Fruit fly (Drosophila melanogaster) whole organism, embryonic: ENCODE data around the gene Or65c.

Experiments used
- Abd-B ChIP-seq: fragments of 200-800 bp; sonication (Bioruptor generic); optimal IDR thresholded peaks from 2 replicates; lab custom pipeline; 2018; ENCODE audit warnings: missing biosample characterization, mild to moderate bottlenecking, missing genetic modification characterization, moderate library complexity
- Adf1 ChIP-seq: fragments of 200-800 bp; sonication (Bioruptor generic); IDR thresholded peaks from 2 replicates; pipeline ENCODE4 v1.3.6; 2022; ENCODE audit warnings: missing biosample characterization, missing genetic modification characterization
- CG10543 ChIP-seq: fragments of 200-800 bp; sonication (Bioruptor generic); optimal IDR thresholded peaks from 3 replicates; lab custom pipeline; 2017; ENCODE audit warnings: missing biosample characterization, mild to moderate bottlenecking, missing genetic modification characterization, moderate library complexity
- CG12071 ChIP-seq: fragments of 200-800 bp; sonication (Bioruptor generic); optimal IDR thresholded peaks from 3 replicates; lab custom pipeline; 2018; ENCODE audit warnings: missing biosample characterization, mild to moderate bottlenecking, missing genetic modification characterization
- CG12104 ChIP-seq: fragments of 200-800 bp; sonication (Bioruptor generic); optimal IDR thresholded peaks from 3 replicates; lab custom pipeline; 2016; ENCODE audit warnings: missing biosample characterization, missing genetic modification characterization
- CG1233 ChIP-seq: fragments of 200-800 bp; sonication (Bioruptor generic); optimal IDR thresholded peaks from 4 replicates; lab custom pipeline; 2018; ENCODE audit warnings: missing biosample characterization, mild to moderate bottlenecking, missing genetic modification characterization
- CG1529 ChIP-seq: fragments of 200-800 bp; sonication (Bioruptor generic); optimal IDR thresholded peaks from 3 replicates; lab custom pipeline; 2018; ENCODE audit warnings: missing biosample characterization, missing genetic modification characterization
- CG1647 ChIP-seq: fragments of 200-800 bp; sonication (Bioruptor generic); optimal IDR thresholded peaks from 3 replicates; lab custom pipeline; 2016; ENCODE audit warnings: missing biosample characterization, missing genetic modification characterization
- CG1792 ChIP-seq: fragments of 200-800 bp; sonication (Bioruptor generic); optimal IDR thresholded peaks from 2 replicates; lab custom pipeline; 2016; ENCODE audit warnings: missing biosample characterization, missing genetic modification characterization
- CG18599 ChIP-seq: fragments of 200-800 bp; sonication (Bioruptor generic); optimal IDR thresholded peaks from 3 replicates; lab custom pipeline; 2017; ENCODE audit warnings: missing biosample characterization, missing genetic modification characterization, mild to moderate bottlenecking, moderate library complexity, missing genetic modification reagents
- CG2712 ChIP-seq: fragments of 200-800 bp; optimal IDR thresholded peaks from 3 replicates; lab custom pipeline; 2019; ENCODE audit warnings: missing biosample characterization, mild to moderate bottlenecking, missing genetic modification characterization, moderate library complexity
- CG33557 ChIP-seq: fragments of 200-800 bp; sonication (Bioruptor generic); optimal IDR thresholded peaks from 2 replicates; lab custom pipeline; 2019; ENCODE audit warnings: missing biosample characterization, mild to moderate bottlenecking, missing genetic modification characterization, moderate library complexity
- CG3995 ChIP-seq: fragments of 200-800 bp; sonication (Bioruptor generic); optimal IDR thresholded peaks from 3 replicates; lab custom pipeline; 2016; ENCODE audit warnings: missing biosample characterization, missing genetic modification characterization
- CG4282 ChIP-seq: fragments of 200-800 bp; sonication (Bioruptor generic); optimal IDR thresholded peaks from 2 replicates; lab custom pipeline; 2016; ENCODE audit warnings: missing biosample characterization, missing genetic modification characterization
- CG5180 ChIP-seq: fragments of 200-800 bp; sonication (Bioruptor generic); optimal IDR thresholded peaks from 3 replicates; lab custom pipeline; 2017; ENCODE audit warnings: missing biosample characterization, missing genetic modification characterization, mild to moderate bottlenecking, moderate library complexity, missing genetic modification reagents
- CG6854 ChIP-seq: fragments of 200-800 bp; sonication (Bioruptor generic); optimal IDR thresholded peaks from 3 replicates; lab custom pipeline; 2017; ENCODE audit warnings: missing biosample characterization, mild to moderate bottlenecking, missing genetic modification characterization
- CG8281 ChIP-seq: fragments of 200-800 bp; sonication (Bioruptor generic); optimal IDR thresholded peaks from 2 replicates; lab custom pipeline; 2018; ENCODE audit warnings: missing biosample characterization, mild to moderate bottlenecking, missing genetic modification characterization, moderate library complexity
- CoRest ChIP-seq: fragments of 200-800 bp; sonication (Bioruptor generic); optimal IDR thresholded peaks from 3 replicates; lab custom pipeline; 2018; ENCODE audit warnings: missing biosample characterization, mild to moderate bottlenecking, missing genetic modification characterization, moderate library complexity
- E2f2 ChIP-seq: fragments of 200-800 bp; sonication (Bioruptor generic); IDR thresholded peaks from 2 replicates; pipeline ENCODE4 v1.3.6; 2022; ENCODE audit warnings: missing biosample characterization, missing genetic modification characterization
- HLH54F ChIP-seq: fragments of 200-800 bp; sonication (Bioruptor generic); optimal IDR thresholded peaks from 3 replicates; lab custom pipeline; 2016; ENCODE audit warnings: missing biosample characterization, missing genetic modification characterization
- Hand ChIP-seq: fragments of 200-800 bp; sonication (Bioruptor generic); optimal IDR thresholded peaks from 2 replicates; lab custom pipeline; 2017; ENCODE audit warnings: mild to moderate bottlenecking, missing biosample characterization, missing genetic modification reagents, missing genetic modification characterization
- Lpt ChIP-seq: fragments of >200 bp; optimal IDR thresholded peaks from 2 replicates; lab custom pipeline; 2018; ENCODE audit warnings: missing biosample characterization, missing genetic modification characterization
- MTF-1 ChIP-seq: fragments of 200-800 bp; sonication (Bioruptor generic); optimal IDR thresholded peaks from 2 replicates; lab custom pipeline; 2018; ENCODE audit warnings: missing biosample characterization, mild to moderate bottlenecking, missing genetic modification characterization, borderline replicate concordance
- NFAT ChIP-seq: fragments of 200-800 bp; sonication (Bioruptor generic); IDR thresholded peaks from 2 replicates; pipeline ENCODE4 v1.3.6; 2022; ENCODE audit warnings: missing biosample characterization, missing genetic modification characterization
- Pdp1 ChIP-seq, 2 experiments: fragments of 200-800 bp; sonication (Bioruptor generic); optimal IDR thresholded peaks; 3 replicates each; lab custom pipeline; 2016; ENCODE audit warnings: missing biosample characterization in 2 of 2, missing genetic modification characterization in 2 of 2, mild to moderate bottlenecking in 1 of 2, moderate library complexity in 1 of 2
- Sox100B ChIP-seq: fragments of 200-800 bp; sonication (Bioruptor generic); optimal IDR thresholded peaks from 3 replicates; lab custom pipeline; 2018; ENCODE audit warnings: missing biosample characterization, mild to moderate bottlenecking, missing genetic modification characterization
- Spps ChIP-seq: fragments of 200-800 bp; sonication (Bioruptor generic); optimal IDR thresholded peaks from 2 replicates; lab custom pipeline; 2018; ENCODE audit warnings: missing biosample characterization, mild to moderate bottlenecking, missing genetic modification characterization
- Ssrp ChIP-seq: fragments of 200-800 bp; sonication (Bioruptor generic); optimal IDR thresholded peaks from 2 replicates; lab custom pipeline; 2018; ENCODE audit warnings: missing biosample characterization, mild to moderate bottlenecking, missing genetic modification characterization, moderate library complexity
- Stat92E ChIP-seq, 3 experiments: fragments of >200 bp in 2 of 3; fragments of 200-800 bp in 1 of 3; sonication (Bioruptor generic) in 1 of 3; optimal IDR thresholded peaks; 2 replicates each; lab custom pipeline; 2017 to 2019; ENCODE audit warnings: missing biosample characterization in 3 of 3, missing genetic modification characterization in 3 of 3, mild to moderate bottlenecking in 1 of 3, moderate library complexity in 1 of 3
- Vsx1 ChIP-seq: fragments of 200-800 bp; sonication (Bioruptor generic); optimal IDR thresholded peaks from 2 replicates; lab custom pipeline; 2017; ENCODE audit warnings: missing biosample characterization, mild to moderate bottlenecking, missing genetic modification characterization, missing genetic modification reagents
- YL-1 ChIP-seq: fragments of 200-800 bp; sonication (Bioruptor generic); optimal IDR thresholded peaks from 3 replicates; lab custom pipeline; 2017; ENCODE audit warnings: missing biosample characterization, mild to moderate bottlenecking, missing genetic modification characterization
- cad ChIP-seq: fragments of >200 bp; optimal IDR thresholded peaks from 2 replicates; lab custom pipeline; 2017; ENCODE audit warnings: missing biosample characterization, missing genetic modification characterization
- cato ChIP-seq: fragments of 200-800 bp; sonication (Bioruptor generic); optimal IDR thresholded peaks from 2 replicates; lab custom pipeline; 2016; ENCODE audit warnings: missing biosample characterization, missing genetic modification characterization, borderline replicate concordance
- corto ChIP-seq: fragments of 200-800 bp; sonication (Bioruptor generic); optimal IDR thresholded peaks from 2 replicates; lab custom pipeline; 2016; ENCODE audit warnings: missing biosample characterization, mild to moderate bottlenecking, missing genetic modification characterization, moderate library complexity
- dm ChIP-seq: fragments of 200-800 bp; sonication (Bioruptor generic); optimal IDR thresholded peaks from 3 replicates; lab custom pipeline; 2016; ENCODE audit warnings: missing biosample characterization, missing genetic modification characterization
- dmrt99B ChIP-seq: fragments of 200-800 bp; sonication (Bioruptor generic); optimal IDR thresholded peaks from 2 replicates; lab custom pipeline; 2018; ENCODE audit warnings: missing biosample characterization, mild to moderate bottlenecking, missing genetic modification characterization, moderate library complexity
- grn ChIP-seq: fragments of 200-800 bp; sonication (Bioruptor generic); optimal IDR thresholded peaks from 3 replicates; lab custom pipeline; 2017; ENCODE audit warnings: missing biosample characterization, missing genetic modification characterization
- hb ChIP-seq: fragments of 200-800 bp; sonication (Bioruptor generic); IDR thresholded peaks from 3 replicates; pipeline ENCODE4 v1.3.6; 2022; ENCODE audit warnings: missing biosample characterization, missing genetic modification characterization; ENCODE audit not compliant: partially characterized antibody
- lbe ChIP-seq: fragments of 200-800 bp; sonication (Bioruptor generic); optimal IDR thresholded peaks from 2 replicates; lab custom pipeline; 2016; ENCODE audit warnings: missing biosample characterization, mild to moderate bottlenecking, missing genetic modification characterization
- luna ChIP-seq: fragments of 200-800 bp; sonication (Bioruptor generic); optimal IDR thresholded peaks from 2 replicates; lab custom pipeline; 2016; ENCODE audit warnings: missing biosample characterization, missing genetic modification characterization
- maf-S ChIP-seq: fragments of 200-800 bp; sonication (Bioruptor generic); optimal IDR thresholded peaks from 2 replicates; lab custom pipeline; 2016; ENCODE audit warnings: missing biosample characterization, missing genetic modification characterization
- onecut ChIP-seq: fragments of 200-800 bp; sonication (Bioruptor generic); IDR thresholded peaks from 2 replicates; pipeline ENCODE4 v1.3.6; 2022; ENCODE audit warnings: missing biosample characterization, missing genetic modification characterization
- pho ChIP-seq: fragments of 200-800 bp; sonication (Bioruptor generic); optimal IDR thresholded peaks from 2 replicates; lab custom pipeline; 2016; ENCODE audit warnings: missing biosample characterization, missing genetic modification characterization
- row ChIP-seq: fragments of 200-800 bp; sonication (Bioruptor generic); IDR thresholded peaks from 3 replicates; pipeline ENCODE4 v1.3.6; 2022; ENCODE audit warnings: missing biosample characterization, missing genetic modification characterization
- scrt ChIP-seq: fragments of 200-800 bp; sonication (Bioruptor generic); optimal IDR thresholded peaks from 2 replicates; lab custom pipeline; 2018; ENCODE audit warnings: missing biosample characterization, mild to moderate bottlenecking, missing genetic modification characterization, moderate library complexity
- seq ChIP-seq: fragments of 200-800 bp; sonication (Bioruptor generic); IDR thresholded peaks from 2 replicates; pipeline ENCODE4 v1.3.6; 2022; ENCODE audit warnings: missing biosample characterization, missing genetic modification characterization
- stc ChIP-seq: fragments of 200-800 bp; sonication (Bioruptor generic); IDR thresholded peaks from 2 replicates; pipeline ENCODE4 v1.3.6; 2022; ENCODE audit warnings: missing biosample characterization, missing genetic modification characterization
- unpg ChIP-seq: fragments of 200-800 bp; sonication (Bioruptor generic); optimal IDR thresholded peaks from 3 replicates; lab custom pipeline; 2018; ENCODE audit warnings: missing biosample characterization, mild to moderate bottlenecking, missing genetic modification characterization, moderate library complexity
- vvl ChIP-seq: fragments of 200-800 bp; sonication (Bioruptor generic); IDR thresholded peaks from 2 replicates; pipeline ENCODE4 v1.3.6; 2022; ENCODE audit warnings: missing biosample characterization, missing genetic modification characterization
- zfh1 ChIP-seq: fragments of 200-800 bp; sonication (Bioruptor generic); IDR thresholded peaks from 3 replicates; pipeline ENCODE4 v1.3.6; 2022; ENCODE audit warnings: missing biosample characterization, missing genetic modification characterization

The Or65c gene

DNA sequence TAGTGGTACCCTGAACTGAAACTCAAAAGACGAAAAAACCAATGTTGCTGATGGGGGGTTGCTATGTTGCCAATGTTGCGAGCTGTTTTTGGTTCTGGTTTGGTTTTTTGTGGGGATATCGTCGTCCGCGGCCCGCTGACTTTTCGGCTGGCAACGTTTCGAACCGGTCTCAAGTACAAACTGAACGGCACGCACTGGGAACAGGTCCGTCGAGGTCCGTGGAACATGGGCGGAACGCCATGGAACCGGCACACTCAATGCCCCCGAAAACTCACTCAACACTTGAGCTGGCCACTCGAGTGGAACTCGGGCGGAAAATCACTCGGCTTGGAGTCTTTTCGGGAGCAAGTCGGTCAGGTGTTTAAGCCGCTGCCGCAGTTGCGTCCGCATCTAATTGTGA, 24.8 kb downstream of the Or65c start, which contains the start of gene CG13300 (continued):
- TF ChIP-seq stc, result peak; percentile 51; the same call in 1 of the 2 replicates
- no peak for TF ChIP-seq HLH54F (GFP tag; lab: Kevin White, UChicago)
- no peak for TF ChIP-seq dmrt99B (tag; lab: Kevin White, UChicago)
- TF ChIP-seq CG33557 (GFP tag; lab: Kevin White, UChicago), result peak; percentile 24
- no peak for TF ChIP-seq Spps (tag; lab: Kevin White, UChicago)
- TF ChIP-seq Abd-B (GFP tag; lab: Kevin White, UChicago), result no peak
- peak; percentile 11 for TF ChIP-seq CG18599 (GFP tag; lab: Kevin White, UChicago)
- no peak; the same call in 1 of the 2 replicates for TF ChIP-seq seq (GFP tag; lab: Robert Waterston, UW)
- no peak for TF ChIP-seq CG8281 (tag; lab: Kevin White, UChicago)
- TF ChIP-seq CG4282, result no peak
- peak; percentile 7 for TF ChIP-seq CG6854 (GFP tag; lab: Kevin White, UChicago)
- peak; percentile 38 for TF ChIP-seq CG2712 (tag; lab: Kevin White, UChicago)
- peak; percentile 76 for TF ChIP-seq Adf1
- no peak for TF ChIP-seq cato (GFP tag; lab: Kevin White, UChicago)
- no peak for TF ChIP-seq onecut (GFP tag; lab: Robert Waterston, UW)
- TF ChIP-seq Stat92E (GFP tag; optimal IDR thresholded peaks at IDR 0.05; lab: Kevin White, UChicago), result peak in 1 of 3 experiments; percentile 38
- no peak for TF ChIP-seq hb (GFP tag; lab: Robert Waterston, UW)
- no peak for TF ChIP-seq pho
- TF ChIP-seq Lpt (GFP tag; lab: Kevin White, UChicago), result no peak
- no peak for TF ChIP-seq CG12104 (GFP tag; lab: Kevin White, UChicago)
- TF ChIP-seq grn (GFP tag; lab: Kevin White, UChicago), result no peak
- no peak for TF ChIP-seq corto (GFP tag; lab: Kevin White, UChicago)
- TF ChIP-seq Ssrp (tag; lab: Kevin White, UChicago), result no peak
- 0 out of 3 replicates have a peak, but pooled peaks have one; percentile 28 for TF ChIP-seq zfh1 (GFP tag; lab: Robert Waterston, UW)
- peak; percentile 2 for TF ChIP-seq scrt
- TF ChIP-seq CG1233, result no peak
- TF ChIP-seq CoRest (tag; lab: Kevin White, UChicago), result no peak
- TF ChIP-seq MTF-1 (GFP tag; lab: Kevin White, UChicago), result peak; percentile 47
- no peak for TF ChIP-seq CG3995 (GFP tag; lab: Kevin White, UChicago)
- peak; percentile 28 for TF ChIP-seq CG12071
- no peak for TF ChIP-seq CG1647 (GFP tag; lab: Kevin White, UChicago)
- no peak for TF ChIP-seq CG1792 (GFP tag; lab: Kevin White, UChicago)
- TF ChIP-seq Sox100B, result no peak
- TF ChIP-seq E2f2 (GFP tag; lab: Robert Waterston, UW), result no peak
- TF ChIP-seq vvl (GFP tag; lab: Robert Waterston, UW), result peak; percentile 64; the same call in 1 of the 2 replicates
- peak; percentile 80 for TF ChIP-seq CG5180
- TF ChIP-seq YL-1 (GFP tag; lab: Kevin White, UChicago), result no peak
- no peak for TF ChIP-seq cad (GFP tag; lab: Kevin White, UChicago)
- no peak for TF ChIP-seq dm (GFP tag; lab: Kevin White, UChicago)
- TF ChIP-seq Hand, result peak; percentile 30
- peak; percentile 46 for TF ChIP-seq unpg
- TF ChIP-seq lbe, result no peak
- no peak for TF ChIP-seq CG10543 (GFP tag; lab: Kevin White, UChicago)
- no peak for TF ChIP-seq luna
- 0 out of 2 replicates have a peak, but pooled peaks have one; percentile 30 for TF ChIP-seq NFAT
- no peak for TF ChIP-seq Pdp1 (GFP tag; optimal IDR thresholded peaks at IDR 0.05; lab: Kevin White, UChicago)
- no peak for TF ChIP-seq CG1529 (GFP tag; lab: Kevin White, UChicago)
- no peak for TF ChIP-seq maf-S (GFP tag; lab: Kevin White, UChicago)
- TF ChIP-seq row (GFP tag; lab: Robert Waterston, UW), result no peak
- no peak for TF ChIP-seq Vsx1 (GFP tag; lab: Kevin White, UChicago)
